Worm (Caenorhabditis elegans): Measurements from ENCODE around the gene K10D6.4.

Gene K10D6.4

DNA sequence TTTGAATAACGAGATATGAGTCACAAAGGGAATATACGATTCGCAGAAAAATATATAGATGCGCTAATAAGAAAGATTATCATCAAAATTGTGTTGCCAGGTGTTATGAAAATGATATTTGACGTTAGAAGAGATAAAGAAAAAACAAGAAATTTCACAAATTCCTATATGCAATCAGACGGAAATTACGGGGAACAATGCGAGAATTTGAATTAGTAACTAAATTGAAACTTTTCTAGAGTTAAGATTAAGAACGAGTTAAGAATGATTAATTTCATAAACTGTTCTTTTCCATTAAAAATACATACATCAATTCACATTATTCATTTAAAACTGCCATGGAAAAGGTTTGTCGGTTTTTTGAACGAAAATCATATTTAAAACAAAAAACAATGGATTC lies 5.6 kb upstream of the K10D6.4 start, which contains the start of gene clc-6:
clc-6 (minus strand) TSS at position 101 of the 400 bp plus-strand sequence.
- TF ChIP-seq unc-62 (GFP tag; optimal IDR thresholded peaks at IDR 0.05), result no peak

DNA sequence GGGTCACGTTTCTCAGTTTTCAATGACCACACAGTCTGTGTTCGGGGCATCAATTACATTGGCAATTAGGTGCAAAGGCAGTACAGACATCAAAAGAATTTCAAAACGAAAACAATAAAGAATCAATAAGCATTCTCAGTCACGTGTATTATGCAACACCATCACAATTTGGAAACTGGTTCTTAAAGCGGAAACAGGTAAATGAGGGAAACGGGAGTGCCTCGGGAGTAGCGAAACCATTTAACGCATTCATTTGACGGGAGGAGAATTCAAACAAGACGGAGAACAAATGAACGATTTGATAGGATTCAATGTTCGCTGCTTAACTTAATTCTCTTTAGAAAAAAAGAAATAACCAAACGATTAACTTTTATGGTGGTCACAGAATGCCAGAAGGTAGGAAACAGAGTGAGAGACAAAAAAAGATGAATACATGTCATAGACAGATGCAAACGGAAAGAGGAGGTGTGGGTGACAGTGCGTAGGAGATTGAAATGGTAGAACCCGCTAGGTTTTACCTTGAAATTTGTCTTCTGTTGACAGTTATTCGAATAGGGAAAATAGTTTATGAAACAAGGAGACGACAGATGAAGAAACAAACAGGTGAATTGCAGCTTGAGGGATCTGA lies 5.0 kb upstream of the K10D6.4 start:
- no peak for TF ChIP-seq unc-62 (GFP tag; optimal IDR thresholded peaks at IDR 0.05)

DNA sequence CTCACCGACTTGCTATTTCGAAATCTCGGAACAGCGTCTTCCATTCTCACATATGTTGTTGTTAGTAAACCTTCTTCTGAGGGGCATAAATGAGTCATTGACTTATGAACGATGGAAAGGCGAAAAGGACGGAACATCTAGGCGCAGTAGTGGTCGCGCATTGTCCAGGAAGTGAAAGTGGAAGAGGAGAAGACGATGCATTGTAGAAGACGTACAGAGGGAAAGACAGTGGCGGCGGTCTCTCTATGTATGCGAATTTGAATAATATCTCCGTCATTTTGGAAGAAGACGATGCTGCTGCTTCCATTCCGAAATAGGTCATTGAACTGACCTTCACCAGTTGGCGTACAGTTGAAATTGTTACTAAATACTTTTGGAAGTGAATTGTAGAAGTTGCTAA lies 3.6 kb upstream of the K10D6.4 start:
- no peak for TF ChIP-seq unc-62 (GFP tag; optimal IDR thresholded peaks at IDR 0.05)

DNA sequence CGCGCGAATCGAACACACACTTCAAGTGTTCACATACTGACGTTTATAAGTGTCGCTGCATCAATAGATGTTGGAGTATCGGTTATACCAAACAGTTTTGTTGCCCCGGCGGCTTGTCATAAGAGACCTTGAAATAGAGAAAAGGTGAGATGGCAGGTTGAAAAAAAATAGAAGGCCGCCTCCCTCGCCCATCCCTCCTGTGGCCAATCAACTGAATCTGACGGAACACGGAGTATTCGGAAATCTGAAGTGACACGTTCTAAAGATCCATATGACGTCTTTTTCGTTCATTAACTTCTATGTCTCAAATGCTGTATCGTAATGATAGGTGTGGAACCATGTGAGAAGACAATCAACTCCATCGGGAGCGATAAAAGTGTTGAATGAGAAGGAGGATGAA lies 2.2 kb upstream of the K10D6.4 start:
- TF ChIP-seq unc-62 (GFP tag; optimal IDR thresholded peaks at IDR 0.05), result no peak

ce11 chrV:11200316-11200715 lies 1.4 kb upstream of the K10D6.4 start, which contains the start of gene K10D6.3:
Gene K10D6.3 (plus strand): TSS chrV:11200616.
- no peak for TF ChIP-seq unc-62 (GFP tag; optimal IDR thresholded peaks at IDR 0.05)

DNA sequence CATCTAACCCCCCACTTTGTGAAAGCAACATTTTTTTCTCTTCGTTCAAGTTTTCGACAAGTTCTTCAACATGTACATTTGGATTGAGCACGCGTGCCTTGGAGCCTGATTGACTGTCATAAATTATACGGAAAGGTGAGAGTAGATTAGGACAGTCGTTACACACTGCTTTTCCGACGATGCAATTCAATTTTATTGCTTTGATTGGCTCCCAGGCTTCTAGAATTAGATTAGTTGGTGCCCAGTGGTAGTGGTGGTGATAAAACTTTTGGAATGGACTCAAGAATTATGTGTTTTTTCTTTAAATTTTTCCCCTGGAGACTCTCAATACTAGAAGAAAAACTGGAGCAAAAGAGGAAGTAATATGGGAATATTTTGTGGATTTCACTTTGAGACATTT lies 2.7 kb downstream of the K10D6.4 start:
- no peak for TF ChIP-seq unc-62 (GFP tag; optimal IDR thresholded peaks at IDR 0.05)

- TF ChIP-seq unc-62 (GFP tag; optimal IDR thresholded peaks at IDR 0.05), result no peak
These were observed 4.7 kb downstream of the K10D6.4 start for ce11 chrV:11206467-11206866.

- TF ChIP-seq unc-62 (GFP tag; optimal IDR thresholded peaks at IDR 0.05), result no peak
These were observed 7.9 kb downstream of the K10D6.4 start for ce11 chrV:11209452-11210188.

ce11 chrV:11211323-11211722 lies 9.6 kb downstream of the K10D6.4 start:
- TF ChIP-seq unc-62 (GFP tag; optimal IDR thresholded peaks at IDR 0.05), result no peak

DNA sequence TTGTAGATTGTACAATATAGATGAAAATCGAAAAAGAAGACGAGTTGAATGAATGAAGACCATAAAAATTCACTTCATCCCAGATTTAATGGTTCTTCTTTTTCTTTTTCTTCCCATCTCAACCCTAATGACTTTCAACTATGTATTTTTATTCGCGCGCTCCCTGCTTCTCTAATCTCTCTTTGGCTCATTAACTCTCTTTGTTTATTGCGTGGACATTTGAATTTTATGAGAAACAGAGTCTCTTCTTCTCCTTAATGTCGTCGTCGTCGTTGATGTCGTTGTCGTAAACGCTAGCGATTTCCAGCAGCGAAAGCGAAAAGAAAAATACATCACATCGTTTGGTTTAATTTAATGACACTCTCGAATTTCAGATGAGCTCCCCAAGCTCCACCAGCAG lies 12.8 kb downstream of the K10D6.4 start:
- TF ChIP-seq unc-62 (GFP tag; optimal IDR thresholded peaks at IDR 0.05), result no peak

DNA sequence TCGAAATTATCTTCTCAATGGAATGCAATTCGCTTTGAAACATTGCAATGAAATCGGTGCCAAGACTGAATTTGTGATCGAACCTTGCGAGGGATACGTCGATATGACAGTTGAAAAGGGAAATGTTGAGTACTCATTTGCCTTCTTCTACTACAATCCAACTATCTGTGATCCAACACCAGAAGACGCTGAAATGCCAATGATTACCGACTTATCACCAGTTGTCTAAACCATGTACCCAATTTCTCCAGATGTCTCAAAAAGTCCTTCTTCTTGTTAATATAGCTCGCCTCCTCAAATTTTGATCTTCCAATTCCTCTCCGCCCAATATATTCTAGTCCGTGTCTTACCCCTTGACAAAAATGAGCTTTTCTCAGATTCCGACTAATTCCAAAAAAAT lies 14.4 kb downstream of the K10D6.4 start:
- TF ChIP-seq unc-62 (GFP tag; optimal IDR thresholded peaks at IDR 0.05), result no peak

DNA sequence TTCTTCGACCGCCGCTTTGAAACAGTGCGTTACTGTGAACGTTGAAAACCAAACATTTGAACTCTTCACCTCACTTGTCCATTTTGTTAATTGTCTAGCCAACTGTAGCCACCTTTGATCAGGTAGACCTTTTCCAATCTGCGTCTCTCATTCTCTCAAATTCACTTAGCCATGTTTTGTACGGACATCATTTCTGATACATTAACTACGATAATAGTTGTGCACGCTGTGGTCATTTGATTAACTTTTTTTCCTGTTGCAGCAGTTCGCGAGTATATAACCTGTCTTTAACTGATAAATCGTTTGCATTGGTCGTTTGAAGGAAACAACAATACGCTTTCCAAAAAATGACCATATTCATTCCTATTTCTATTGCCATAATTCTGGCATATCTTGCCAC lies 15.7 kb downstream of the K10D6.4 start, which contains the start of gene cyp-29A2:
cyp-29A2 (plus strand) TSS at position 190 of the 400 bp plus-strand sequence.
- no peak for TF ChIP-seq unc-62 (GFP tag; optimal IDR thresholded peaks at IDR 0.05)

DNA sequence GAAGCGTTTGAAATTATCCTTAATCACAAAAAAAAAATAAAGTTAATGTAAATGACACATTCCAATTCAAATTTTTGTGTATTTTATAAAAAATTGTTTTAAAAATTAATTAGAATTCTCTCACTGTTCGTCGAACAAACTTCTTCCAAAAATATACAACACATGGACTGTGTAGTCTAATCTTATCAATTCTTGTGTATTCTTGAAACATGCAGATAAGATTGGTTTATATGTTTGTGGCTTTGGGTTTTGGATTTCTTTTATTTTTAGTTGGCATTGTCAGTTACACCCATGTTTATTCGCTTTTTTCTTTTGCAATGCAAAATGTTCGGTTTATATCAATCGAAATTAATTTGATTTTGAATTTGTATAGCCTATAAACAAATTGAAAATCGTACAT lies 18.7 kb downstream of the K10D6.4 start:
- no peak for TF ChIP-seq unc-62 (GFP tag; optimal IDR thresholded peaks at IDR 0.05)

DNA sequence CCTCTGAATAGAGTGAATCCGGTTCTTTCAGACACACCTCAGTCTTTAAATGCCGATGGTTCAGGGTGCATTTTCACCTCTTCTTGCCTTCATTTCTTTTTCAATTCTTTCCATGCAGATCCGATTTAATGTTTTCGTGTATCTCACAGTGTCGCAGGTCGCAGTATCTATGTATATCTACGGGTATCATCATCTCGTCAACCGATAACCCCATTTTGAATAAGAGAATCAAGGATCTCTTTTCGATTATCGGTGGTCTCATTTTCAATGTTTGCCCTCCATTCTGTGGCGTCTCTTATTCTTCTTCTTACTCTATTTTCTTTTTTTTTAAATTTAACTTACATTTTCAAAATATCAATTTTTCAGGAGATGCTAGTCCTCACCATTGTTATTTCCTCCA lies 19.2 kb downstream of the K10D6.4 start, which contains the start of gene T19B10.2:
T19B10.2 (plus strand) TSS at position 367 of the 400 bp plus-strand sequence.
- TF ChIP-seq unc-62 (GFP tag; optimal IDR thresholded peaks at IDR 0.05), result no peak

- no peak for TF ChIP-seq unc-62 (GFP tag; optimal IDR thresholded peaks at IDR 0.05)
These were observed 22.0 kb downstream of the K10D6.4 start for ce11 chrV:11223698-11224097.

DNA sequence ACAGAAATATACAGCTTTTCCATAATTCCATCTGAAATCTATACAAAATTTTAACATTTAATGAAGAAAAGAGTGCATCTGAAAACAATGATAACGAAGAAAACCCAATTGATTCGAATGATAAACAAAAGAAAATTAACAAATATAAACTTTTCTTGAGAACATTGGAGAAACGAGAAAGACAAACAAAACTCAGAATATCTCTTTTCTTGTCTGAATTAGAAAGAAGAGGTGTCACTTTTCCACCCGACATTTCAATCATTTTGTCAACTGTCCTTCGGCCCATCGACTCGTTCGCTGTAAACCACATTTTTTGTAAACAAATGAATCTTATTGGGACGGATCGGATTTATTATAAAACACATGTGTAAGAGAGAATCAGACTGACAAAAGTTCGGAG lies 24.3 kb downstream of the K10D6.4 start, which contains the start of gene bgal-1:
bgal-1 (minus strand) TSS at position 38 of the 400 bp plus-strand sequence.
- TF ChIP-seq unc-62 (GFP tag; optimal IDR thresholded peaks at IDR 0.05), result no peak

ce11 chrV:11228653-11229173 lies 27.0 kb downstream of the K10D6.4 start, which contains the start of gene pqn-70:
Gene pqn-70 (minus strand): TSS chrV:11228703.
- TF ChIP-seq unc-62 (GFP tag; optimal IDR thresholded peaks at IDR 0.05), result no peak
